Fruit fly (Drosophila melanogaster) whole organism, wandering third instar larva: ENCODE data around the gene CG42512.

Experiments used
- Jra ChIP-seq: sonication (Bioruptor generic); optimal IDR thresholded peaks from 2 replicates; lab custom pipeline; 2016; ENCODE audit warnings: missing biosample characterization, missing genetic modification characterization
- Myc ChIP-seq: fragments of >200 bp; optimal IDR thresholded peaks from 2 replicates; lab custom pipeline; 2017
- N ChIP-seq: fragments of >200 bp; optimal IDR thresholded peaks from 2 replicates; lab custom pipeline; 2018; ENCODE audit warnings: missing biosample characterization, missing external identifiers, missing genetic modification characterization
- brk ChIP-seq: fragments of 200-800 bp; sonication (Bioruptor generic); optimal IDR thresholded peaks from 2 replicates; lab custom pipeline; 2016; ENCODE audit warnings: missing biosample characterization, mild to moderate bottlenecking, missing genetic modification characterization
- dsf ChIP-seq: sonication (Bioruptor generic); optimal IDR thresholded peaks from 2 replicates; lab custom pipeline; 2016; ENCODE audit warnings: missing biosample characterization, missing genetic modification characterization, borderline replicate concordance
- psq ChIP-seq: fragments of 200-800 bp; sonication (Bioruptor generic); optimal IDR thresholded peaks from 3 replicates; lab custom pipeline; 2017; ENCODE audit warnings: missing biosample characterization, mild to moderate bottlenecking, missing genetic modification characterization, moderate library complexity
- sage ChIP-seq: fragments of 200-800 bp; sonication (Bioruptor generic); optimal IDR thresholded peaks from 2 replicates; lab custom pipeline; 2016; ENCODE audit warnings: missing biosample characterization, mild to moderate bottlenecking, missing genetic modification characterization
- usp ChIP-seq: fragments of >200 bp; optimal IDR thresholded peaks from 2 replicates; lab custom pipeline; 2017; ENCODE audit warnings: missing biosample characterization, missing genetic modification characterization

DNA sequence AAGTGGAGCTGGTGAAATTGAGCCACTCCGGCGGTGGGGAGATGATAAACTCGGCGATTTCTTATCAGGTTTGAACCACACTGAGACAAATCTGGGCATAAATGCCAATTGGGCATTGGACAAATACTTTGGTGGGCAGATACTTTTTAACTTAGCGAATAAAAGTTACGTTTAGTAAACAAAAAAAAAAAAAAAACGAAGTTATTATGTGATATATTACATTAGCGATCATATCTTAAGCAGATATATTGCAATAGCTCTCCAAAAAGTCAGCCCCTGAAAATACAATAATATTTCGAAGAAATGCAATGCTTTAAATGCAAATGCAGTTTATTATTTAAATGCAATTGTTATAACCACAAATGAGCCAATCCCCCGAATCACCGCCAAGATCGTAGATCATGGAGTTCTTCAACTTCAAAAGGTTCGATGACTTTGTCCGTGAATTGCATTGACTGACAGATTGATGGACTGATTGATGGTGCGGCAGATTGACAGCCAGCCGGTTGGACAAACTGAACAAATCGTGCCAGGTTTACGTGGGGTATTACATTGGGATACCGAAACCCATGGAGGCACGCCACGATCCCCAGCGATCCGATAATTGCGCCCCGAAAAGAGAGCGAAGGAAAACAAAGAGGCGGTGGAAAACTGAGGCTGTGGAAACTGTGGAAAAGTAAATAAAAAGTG lies 46.9 kb downstream of the CG42512 start:
- TF ChIP-seq brk (GFP tag; lab: Kevin White, UChicago) (no peak), N (GFP tag; lab: Kevin White, UChicago) (no peak), Myc (no peak), dsf (GFP tag; lab: Kevin White, UChicago) (no peak), sage (GFP tag; lab: Kevin White, UChicago) (no peak), psq (GFP tag; lab: Kevin White, UChicago) (no peak), Jra (GFP tag; lab: Kevin White, UChicago) (no peak), usp (no peak)
